Comparison of ENCODE assay signal across 1 worm cellular context in the genomic region with DNA sequence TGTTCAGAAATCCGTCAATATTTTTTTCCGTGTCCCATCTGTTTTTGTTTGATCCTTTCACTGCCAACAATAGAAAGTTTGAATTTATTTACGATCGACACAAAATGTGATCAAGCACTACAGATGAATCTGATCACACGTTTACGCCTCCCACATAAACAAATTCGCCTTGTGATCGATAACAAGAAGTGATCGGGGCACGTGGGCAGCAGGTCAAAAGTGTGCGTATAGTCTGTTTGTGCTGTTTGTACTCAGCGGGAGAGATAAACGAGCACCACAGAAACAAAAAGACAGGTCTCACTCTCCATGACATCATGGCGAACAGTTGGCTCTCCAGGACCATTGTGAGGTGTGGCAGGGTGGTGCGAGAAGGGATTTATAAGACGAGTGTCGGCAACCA.
A peak's percentile ranks its signal among the peaks of the same experiment; 100 is the strongest.
TF ChIP-seq lines count a peak whose summit lies in the region.

No protein-coding gene starts in this region.

TF ChIP-seq in whole organism, L4 larva, 104 proteins besides CTCF, POLR2A, EP300 and RAD21 (continued from another document):
- TF ChIP-seq dve-1 (tag; optimal IDR thresholded peaks at IDR 0.05; lab: Kevin White, UChicago; ENCODE audit: insufficient read depth) (peak; percentile 91), ceh-28 (tag; optimal IDR thresholded peaks at IDR 0.05; lab: Kevin White, UChicago) (no peak)
